Fruit fly (Drosophila melanogaster) Kc167 (cell line): ENCODE results near the gene CG5455.

ENCODE experiments used
- Myc ChIP-seq: fragments of >200 bp; optimal IDR thresholded peaks from 2 replicates; lab custom pipeline; 2017; ENCODE audit warnings: missing external identifiers
- Sin3A ChIP-seq: fragments of >200 bp; optimal IDR thresholded peaks from 2 replicates; lab custom pipeline; 2018; ENCODE audit warnings: missing external identifiers
- h ChIP-seq: fragments of >200 bp; optimal IDR thresholded peaks from 3 replicates; lab custom pipeline; 2018; ENCODE audit warnings: missing external identifiers
- insv ChIP-seq: fragments of >200 bp; optimal IDR thresholded peaks from 3 replicates; lab custom pipeline; 2018; ENCODE audit warnings: missing external identifiers
- psq ChIP-seq: fragments of >200 bp; optimal IDR thresholded peaks from 2 replicates; lab custom pipeline; 2017; ENCODE audit warnings: missing external identifiers
- ttk ChIP-seq: sonication (Bioruptor generic); optimal IDR thresholded peaks from 2 replicates; lab custom pipeline; 2017; ENCODE audit warnings: missing external identifiers

The CG5455 gene

DNA sequence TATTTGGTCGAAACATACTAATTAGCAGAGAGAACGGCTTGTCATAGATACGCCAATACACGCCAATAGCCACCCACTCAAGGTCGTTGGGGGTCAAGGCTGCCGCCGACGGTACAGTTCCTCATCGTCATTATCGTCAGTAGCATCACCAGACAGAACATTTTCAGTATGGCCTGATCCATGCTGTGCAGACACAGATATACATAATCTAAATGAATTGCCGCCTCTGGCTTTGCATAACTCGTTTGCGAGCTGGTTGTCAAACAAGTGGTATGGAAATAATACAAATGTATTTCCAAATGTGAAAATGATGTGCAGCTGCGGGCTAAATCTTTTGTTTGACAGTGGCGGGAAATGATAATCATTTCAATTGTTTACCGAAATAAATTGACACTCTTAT, 1.8 kb downstream of the CG5455 start:
- TF ChIP-seq insv (lab: Kevin White, UChicago) (no peak), ttk (lab: Kevin White, UChicago) (no peak), h (no peak), Sin3A (no peak)

DNA sequence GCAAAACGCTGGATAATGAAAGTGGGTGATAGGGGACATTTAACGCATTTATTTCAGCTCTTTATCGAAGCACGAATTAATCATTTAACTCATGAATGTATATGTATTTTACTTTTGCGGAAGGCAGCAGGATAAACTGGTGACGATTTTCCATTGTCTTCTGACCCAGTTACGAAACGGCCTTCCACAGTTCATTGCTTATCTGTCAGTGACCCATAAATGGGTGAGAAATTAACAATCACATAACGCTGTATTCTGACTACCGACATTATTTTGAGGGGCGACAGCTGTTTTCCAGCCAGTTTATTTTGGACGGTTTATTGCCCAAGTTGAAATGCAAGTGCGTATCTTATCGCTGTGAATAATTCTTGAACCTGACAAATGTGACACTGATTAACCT, 2.2 kb downstream of the CG5455 start:
- TF ChIP-seq psq (lab: Kevin White, UChicago) (no peak), Myc (no peak), h (no peak), ttk (lab: Kevin White, UChicago) (no peak), Sin3A (no peak), insv (lab: Kevin White, UChicago) (no peak)

DNA sequence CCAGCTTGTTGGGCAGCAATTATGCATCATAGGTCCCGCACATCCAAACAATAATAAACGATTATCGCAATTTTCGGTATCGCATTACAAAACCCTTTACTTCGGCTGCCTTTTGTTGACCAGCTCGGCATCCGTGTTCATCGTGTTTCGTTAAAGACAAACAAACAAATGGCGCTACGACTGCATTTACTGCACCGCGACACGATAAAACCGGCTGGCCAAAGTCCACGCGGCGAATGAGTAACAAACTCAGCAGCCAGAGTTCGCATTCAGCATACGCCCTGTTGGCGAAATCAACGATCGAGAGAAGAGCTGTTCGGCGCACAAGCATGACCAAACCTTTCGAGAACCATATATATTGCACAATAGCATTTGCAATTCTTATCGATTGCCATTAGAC, 3.0 kb downstream of the CG5455 start:
- TF ChIP-seq Sin3A, result no peak
- TF ChIP-seq insv (lab: Kevin White, UChicago), result no peak

DNA sequence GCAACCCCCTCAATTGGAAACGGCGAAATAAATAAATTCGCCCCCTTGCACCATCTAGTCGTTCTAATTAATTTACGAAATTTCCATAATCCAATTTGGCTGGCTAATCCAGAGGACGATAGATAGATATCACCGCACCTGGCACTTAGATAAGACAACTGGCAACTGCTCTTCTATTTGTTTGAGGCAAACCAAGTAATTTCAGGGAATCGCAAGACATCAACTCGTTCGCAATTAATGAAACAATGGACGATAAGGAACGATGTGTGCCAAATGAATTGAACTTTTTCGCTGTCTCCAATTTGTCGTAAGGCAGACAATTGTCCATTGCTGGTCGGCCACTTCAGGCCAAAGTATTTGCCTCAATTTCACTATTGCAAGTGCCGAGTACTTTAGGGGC, 3.8 kb downstream of the CG5455 start:
- TF ChIP-seq Sin3A, result no peak
- no peak for TF ChIP-seq Myc
- TF ChIP-seq psq (lab: Kevin White, UChicago), result no peak
- no peak for TF ChIP-seq insv (lab: Kevin White, UChicago)
- TF ChIP-seq ttk (lab: Kevin White, UChicago), result no peak
- TF ChIP-seq h, result no peak

DNA sequence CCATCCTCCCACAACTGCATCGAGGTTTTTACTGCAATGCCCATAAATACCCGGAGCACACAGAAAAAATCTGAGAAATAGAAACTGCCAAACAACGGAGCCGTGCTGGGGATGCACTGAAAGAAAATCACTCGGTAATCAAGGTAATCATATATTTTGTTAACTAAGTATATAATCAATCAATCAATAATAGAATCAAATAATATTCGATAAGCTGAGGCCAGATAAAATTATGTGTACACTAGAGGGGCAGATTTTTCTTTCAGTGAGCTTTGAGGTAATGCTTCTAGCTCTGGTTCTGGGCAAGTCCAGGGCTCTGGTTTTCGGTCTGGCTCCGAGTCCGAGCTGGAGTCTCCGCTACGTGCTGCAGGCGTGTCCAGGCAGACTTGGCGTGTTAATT, 16.7 kb downstream of the CG5455 start:
- no peak for TF ChIP-seq ttk (lab: Kevin White, UChicago)
- TF ChIP-seq Sin3A, result no peak
- TF ChIP-seq insv (lab: Kevin White, UChicago), result no peak
- no peak for TF ChIP-seq Myc
- no peak for TF ChIP-seq psq (lab: Kevin White, UChicago)
- TF ChIP-seq h, result no peak

DNA sequence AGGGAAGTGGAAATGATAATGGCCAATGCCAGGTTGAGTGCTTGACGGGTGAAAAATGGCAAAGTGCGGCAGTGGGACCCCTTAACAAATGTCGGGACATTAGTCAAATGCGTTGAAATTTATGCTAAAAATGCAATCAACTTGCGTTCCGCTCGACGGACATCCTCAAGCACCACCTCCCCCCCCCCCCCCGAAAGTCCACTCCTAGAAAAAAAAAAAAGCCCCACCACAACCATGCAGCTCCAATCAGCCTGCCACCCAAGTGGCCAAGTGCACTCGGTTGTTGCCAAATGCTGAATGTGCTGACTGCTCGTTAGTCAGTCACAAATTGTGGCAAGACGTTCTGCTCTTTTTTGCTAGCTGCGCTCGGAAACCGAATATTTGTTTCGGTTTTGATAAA, 17.3 kb downstream of the CG5455 start:
- TF ChIP-seq psq (lab: Kevin White, UChicago), result no peak
- TF ChIP-seq ttk (lab: Kevin White, UChicago), result no peak
- TF ChIP-seq Sin3A, result no peak
- no peak for TF ChIP-seq h
- TF ChIP-seq Myc, result no peak
- no peak for TF ChIP-seq insv (lab: Kevin White, UChicago)

DNA sequence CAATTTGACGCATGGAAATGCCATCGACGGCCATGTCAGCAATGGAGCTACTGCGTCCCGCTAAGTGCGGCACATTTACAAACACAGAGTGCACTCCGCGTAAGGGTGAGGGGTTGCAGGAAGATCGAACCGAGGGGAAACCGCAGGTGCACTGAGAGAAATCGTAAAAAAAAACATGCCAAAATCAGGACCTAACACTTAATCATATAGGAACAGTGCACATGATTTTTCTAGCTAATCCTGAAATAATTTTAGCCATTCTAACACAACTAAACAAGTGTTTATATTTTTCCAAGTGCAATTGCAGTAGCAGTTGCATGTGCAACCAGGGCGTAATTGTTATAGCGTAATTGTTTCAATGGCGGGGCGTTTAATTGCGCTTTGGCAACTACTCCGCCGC, 17.9 kb downstream of the CG5455 start:
- TF ChIP-seq Myc (no peak), ttk (lab: Kevin White, UChicago) (no peak), psq (lab: Kevin White, UChicago) (no peak), Sin3A (no peak), h (no peak), insv (lab: Kevin White, UChicago) (no peak)

DNA sequence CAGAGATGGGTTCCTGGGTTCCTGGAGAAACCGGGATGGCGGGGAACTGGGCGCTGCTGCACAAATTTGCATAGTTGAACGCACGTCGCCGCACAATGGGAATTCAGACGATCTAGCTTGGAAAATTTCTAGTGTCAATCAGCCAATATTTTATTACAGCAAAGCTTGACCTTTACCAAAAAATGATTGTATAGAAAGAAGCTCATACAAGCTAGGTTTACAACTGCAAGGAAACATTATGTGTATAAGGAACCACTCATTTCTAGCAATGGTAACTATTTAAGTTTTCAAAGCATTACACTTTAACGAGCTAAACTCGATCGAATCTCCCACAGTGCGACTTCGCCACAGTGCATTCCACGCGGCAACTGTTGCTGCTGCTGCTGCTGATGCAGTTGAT, 19.0 kb downstream of the CG5455 start:
- TF ChIP-seq h (no peak), psq (lab: Kevin White, UChicago) (no peak), Sin3A (no peak)

DNA sequence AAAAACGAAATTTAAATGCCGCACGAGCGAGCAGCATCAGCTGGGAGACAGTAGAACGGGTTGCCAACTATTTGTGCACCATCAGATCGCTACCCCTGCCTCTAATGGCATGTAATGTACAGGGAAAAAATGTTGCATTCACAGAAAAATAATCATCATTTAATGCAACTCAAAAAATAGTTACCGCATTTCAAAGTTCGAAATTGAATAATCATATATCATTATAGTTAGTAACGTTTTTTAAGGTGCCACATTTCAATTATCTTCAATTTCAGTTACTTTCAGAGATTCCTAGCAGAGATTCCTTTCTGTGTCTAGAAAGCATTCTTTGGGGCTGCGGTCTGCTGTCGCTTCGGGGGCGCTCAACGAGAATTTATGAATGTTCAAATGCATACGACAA, 19.9 kb downstream of the CG5455 start:
- TF ChIP-seq insv (lab: Kevin White, UChicago) (no peak), Sin3A (no peak), h (no peak), Myc (no peak), ttk (lab: Kevin White, UChicago) (no peak), psq (lab: Kevin White, UChicago) (no peak)

DNA sequence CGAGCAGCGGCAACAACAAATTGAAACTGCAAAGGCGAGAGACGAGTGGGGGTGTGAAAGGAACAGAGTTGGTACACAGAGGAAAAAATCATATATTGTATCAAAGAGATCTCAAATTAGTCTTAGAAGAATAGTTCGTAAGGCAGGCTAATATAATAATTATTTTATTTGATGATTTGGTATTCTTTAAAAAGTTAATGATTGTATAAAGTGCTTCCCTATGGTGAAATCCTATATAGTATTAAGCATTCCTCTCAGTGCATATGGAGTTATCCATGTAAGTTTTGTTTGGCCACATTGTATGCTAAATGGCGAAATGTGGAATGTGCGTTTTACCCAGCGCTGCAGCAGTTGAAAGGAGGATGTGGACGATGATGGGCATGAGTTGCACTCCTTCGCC, 22.3 kb downstream of the CG5455 start:
- TF ChIP-seq insv (lab: Kevin White, UChicago) (no peak), psq (lab: Kevin White, UChicago) (no peak), Myc (no peak), Sin3A (no peak), h (no peak), ttk (lab: Kevin White, UChicago) (no peak)

DNA sequence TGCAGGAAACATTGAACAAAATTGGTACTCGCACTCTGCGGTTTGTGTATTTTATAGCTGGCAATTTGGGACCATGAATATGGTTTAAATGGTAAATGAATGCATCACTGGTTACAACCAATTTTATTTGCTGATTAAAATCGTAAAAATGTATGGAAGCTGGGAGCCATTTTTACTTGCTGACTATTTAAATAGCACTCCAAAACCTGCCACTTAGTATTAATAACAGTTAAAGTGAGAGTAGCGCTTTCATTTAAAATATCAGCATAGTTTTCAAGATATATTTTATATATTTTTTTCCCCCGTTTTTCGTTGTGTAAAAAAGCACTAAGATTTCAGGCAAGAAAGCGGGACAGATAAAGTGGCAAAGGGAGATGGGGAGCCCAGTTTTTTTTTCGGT, 23.2 kb downstream of the CG5455 start:
- TF ChIP-seq Sin3A (no peak), psq (lab: Kevin White, UChicago) (no peak), ttk (lab: Kevin White, UChicago) (no peak), Myc (no peak), insv (lab: Kevin White, UChicago) (no peak), h (no peak)

DNA sequence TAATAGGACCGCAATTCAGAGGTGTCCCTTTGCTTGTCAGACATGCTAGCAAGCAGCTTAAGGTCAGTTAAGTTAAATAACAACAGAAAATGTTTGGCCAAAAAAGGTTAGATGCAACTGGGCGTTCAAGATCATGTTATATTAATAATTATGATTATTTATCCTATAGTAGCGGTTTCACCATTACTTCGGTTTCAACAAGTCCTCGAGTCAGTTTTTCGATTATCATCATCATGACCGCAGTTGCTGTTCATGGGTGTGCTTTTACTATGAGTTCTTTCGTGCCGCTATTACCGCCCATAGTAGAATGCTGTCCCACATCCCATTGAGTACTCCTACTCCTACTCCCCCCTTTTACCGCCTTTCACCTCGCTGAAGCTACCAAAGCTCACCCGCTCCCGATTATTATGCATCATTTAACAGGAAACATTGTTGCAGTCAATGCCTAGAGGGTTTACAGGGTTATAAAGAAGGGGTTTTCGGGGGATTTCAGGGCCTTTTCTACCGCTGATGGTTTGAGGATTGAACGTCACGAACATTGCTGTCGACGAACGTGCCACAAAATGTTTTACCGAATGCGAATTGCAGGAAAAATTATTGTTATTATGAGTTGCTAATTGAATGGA, 24.0 kb downstream of the CG5455 start:
- TF ChIP-seq psq (lab: Kevin White, UChicago), result no peak
- TF ChIP-seq h, result no peak
- no peak for TF ChIP-seq Sin3A
- no peak for TF ChIP-seq Myc
- TF ChIP-seq insv (lab: Kevin White, UChicago), result no peak
- no peak for TF ChIP-seq ttk (lab: Kevin White, UChicago)

DNA sequence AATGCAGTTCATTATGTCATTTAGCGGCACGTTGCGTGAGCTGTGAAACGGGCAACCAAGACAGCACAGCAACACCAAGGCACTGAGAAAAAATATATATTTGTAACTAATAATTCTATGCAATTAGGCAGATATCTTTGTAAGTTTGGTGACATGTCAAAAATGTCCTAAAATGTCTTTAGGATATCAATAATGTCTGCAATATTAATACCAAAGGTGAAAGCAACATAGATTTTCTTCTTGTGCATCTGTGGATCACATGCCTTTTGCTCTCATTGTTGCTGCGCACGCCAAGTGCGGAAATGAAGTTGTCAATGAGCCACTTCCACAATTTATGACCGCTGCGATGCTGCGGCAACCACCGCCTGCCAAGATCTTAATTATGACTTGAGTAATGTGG, 28.1 kb downstream of the CG5455 start:
- no peak for TF ChIP-seq Sin3A
- TF ChIP-seq h, result no peak
- TF ChIP-seq insv (lab: Kevin White, UChicago), result no peak
- TF ChIP-seq ttk (lab: Kevin White, UChicago), result no peak

DNA sequence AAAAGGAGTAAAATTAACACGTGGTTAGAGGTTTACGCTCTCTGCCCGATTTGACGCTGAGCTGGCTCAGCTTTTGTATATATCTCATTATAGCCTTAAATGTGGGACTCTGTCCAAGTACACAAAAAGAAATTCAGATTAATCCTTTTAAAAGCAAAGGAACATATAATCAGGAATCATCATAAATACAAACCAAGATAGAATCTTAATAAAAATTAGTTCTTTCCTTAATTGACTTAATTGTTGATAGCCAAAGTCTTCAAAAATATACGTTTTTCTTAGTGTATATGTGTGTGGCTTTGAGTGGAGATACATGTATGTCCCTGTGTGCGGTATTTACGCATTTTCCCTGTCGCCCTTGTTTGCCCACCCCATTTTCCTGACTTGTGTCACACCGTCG, 32.9 kb downstream of the CG5455 start:
- TF ChIP-seq insv (lab: Kevin White, UChicago) (no peak), ttk (lab: Kevin White, UChicago) (no peak), h (no peak), Sin3A (no peak), psq (lab: Kevin White, UChicago) (no peak), Myc (no peak)
